Fruit fly (Drosophila melanogaster): Measurements from ENCODE around the gene Osi10b.

The Osi10b gene

DNA sequence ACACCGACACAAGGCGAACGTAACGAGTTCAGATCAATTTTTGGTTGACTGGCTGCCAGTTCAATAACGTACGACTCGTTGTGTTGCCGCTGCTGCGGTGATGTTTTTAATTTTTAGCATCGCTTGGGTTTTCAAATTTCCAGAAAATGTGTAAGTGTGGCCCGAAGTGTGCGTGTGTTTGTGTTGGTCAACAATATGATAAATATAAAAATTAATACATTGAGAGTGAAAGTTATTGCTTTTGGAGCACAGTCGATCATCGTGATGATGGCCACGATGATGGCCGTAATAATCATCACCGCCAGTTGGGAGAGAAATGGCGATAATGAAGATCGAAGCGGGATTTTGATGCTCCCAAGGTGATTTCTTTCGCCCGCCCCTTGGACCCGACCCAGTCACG lies 39.8 kb upstream of the Osi10b start:
- TF ChIP-seq Eip78C (GFP tag) (peak; percentile 9), CG6163 (GFP tag; IDR thresholded peaks at IDR 0.05) (no peak), Blimp-1 (GFP tag; optimal IDR thresholded peaks at IDR 0.05) (peak; percentile 59)

- no peak for TF ChIP-seq salr (GFP tag; optimal IDR thresholded peaks at IDR 0.05)
- peak in 1 of 2 experiments; percentile 16 for TF ChIP-seq ss (GFP tag; optimal IDR thresholded peaks at IDR 0.05)
Measured at dm6 chr3R:6226997-6227562, 38.9 kb upstream of the Osi10b start, which contains the start of gene Osi5. Gene Osi5, plus strand, starts transcription at chr3R:6227512.

dm6 chr3R:6229055-6229841 lies 36.7 kb upstream of the Osi10b start:
- TF ChIP-seq Ets21C (GFP tag; optimal IDR thresholded peaks at IDR 0.05), result no peak
- no peak for TF ChIP-seq CG3032 (tag; optimal IDR thresholded peaks at IDR 0.05)
- TF ChIP-seq Sox15 (GFP tag; optimal IDR thresholded peaks at IDR 0.05), result peak; percentile 40
- no peak for TF ChIP-seq ss (GFP tag; optimal IDR thresholded peaks at IDR 0.05)
- peak; percentile 24 for TF ChIP-seq CG6854 (GFP tag; optimal IDR thresholded peaks at IDR 0.05)
- no peak for TF ChIP-seq CG7368 (GFP tag; optimal IDR thresholded peaks at IDR 0.05)
- TF ChIP-seq Hr39 (GFP tag; optimal IDR thresholded peaks at IDR 0.05), result no peak
- peak; percentile 51 for TF ChIP-seq CG34406 (GFP tag; optimal IDR thresholded peaks at IDR 0.05)
- TF ChIP-seq net (GFP tag; optimal IDR thresholded peaks at IDR 0.05), result peak; percentile 7
- peak; percentile 8 for TF ChIP-seq Met (GFP tag; optimal IDR thresholded peaks at IDR 0.05)
- TF ChIP-seq pdm3 (GFP tag; optimal IDR thresholded peaks at IDR 0.05), result peak; percentile 13
- TF ChIP-seq CG11902 (GFP tag; optimal IDR thresholded peaks at IDR 0.05), result peak; percentile 48
- TF ChIP-seq achi (GFP tag; optimal IDR thresholded peaks at IDR 0.05), result peak; percentile 44
- peak; percentile 34 for TF ChIP-seq Eip75B (GFP tag; optimal IDR thresholded peaks at IDR 0.05)
- peak; percentile 37 for TF ChIP-seq svp (GFP tag)
- no peak for TF ChIP-seq eg (GFP tag; IDR thresholded peaks at IDR 0.05)
- TF ChIP-seq CG15336 (GFP tag; IDR thresholded peaks at IDR 0.05), result peak; percentile 31; the same call in 1 of the 2 replicates
- TF ChIP-seq CG8632 (GFP tag; optimal IDR thresholded peaks at IDR 0.05), result peak; percentile 28
- TF ChIP-seq Lpt (GFP tag; optimal IDR thresholded peaks at IDR 0.05), result no peak
- peak; percentile 46 for TF ChIP-seq CG6792 (GFP tag; optimal IDR thresholded peaks at IDR 0.05)
- no peak for TF ChIP-seq Hr38 (GFP tag; optimal IDR thresholded peaks at IDR 0.05)
- peak in 1 of 2 experiments; percentile 32 for TF ChIP-seq salr (GFP tag; optimal IDR thresholded peaks at IDR 0.05)
- TF ChIP-seq Eip78C (GFP tag), result peak; percentile 79
- peak; percentile 60 for TF ChIP-seq OdsH (GFP tag; optimal IDR thresholded peaks at IDR 0.05)
- no peak for TF ChIP-seq fd85E (GFP tag; optimal IDR thresholded peaks at IDR 0.05)
- peak; percentile 52 for TF ChIP-seq acj6 (GFP tag; optimal IDR thresholded peaks at IDR 0.05)
- TF ChIP-seq CG11294 (GFP tag; IDR thresholded peaks at IDR 0.05), result no peak
- TF ChIP-seq CG31627 (GFP tag; optimal IDR thresholded peaks at IDR 0.05), result no peak
- TF ChIP-seq Sox102F (GFP tag; optimal IDR thresholded peaks at IDR 0.05), result peak; percentile 12
- TF ChIP-seq fkh (GFP tag; optimal IDR thresholded peaks at IDR 0.05), result no peak
- no peak for TF ChIP-seq lz (GFP tag; optimal IDR thresholded peaks at IDR 0.05)
- peak; percentile 68 for TF ChIP-seq dac (GFP tag; optimal IDR thresholded peaks at IDR 0.05)
- TF ChIP-seq spab (GFP tag; optimal IDR thresholded peaks at IDR 0.05), result no peak
- TF ChIP-seq CG32006 (GFP tag; optimal IDR thresholded peaks at IDR 0.05), result peak; percentile 86
- no peak for TF ChIP-seq Eip93F (GFP tag; optimal IDR thresholded peaks at IDR 0.05)
- TF ChIP-seq Blimp-1 (GFP tag; optimal IDR thresholded peaks at IDR 0.05), result peak; percentile 72
- peak; percentile 41 for TF ChIP-seq CG3919 (GFP tag; optimal IDR thresholded peaks at IDR 0.05)
- peak; percentile 9 for TF ChIP-seq Sox14 (GFP tag; optimal IDR thresholded peaks at IDR 0.05)
- no peak for TF ChIP-seq Smox (GFP tag; optimal IDR thresholded peaks at IDR 0.05)
- no peak for TF ChIP-seq Ets96B (tag; optimal IDR thresholded peaks at IDR 0.05)
- no peak for TF ChIP-seq CG8119 (GFP tag; IDR thresholded peaks at IDR 0.05)
- peak; percentile 18 for TF ChIP-seq CG10631 (GFP tag; optimal IDR thresholded peaks at IDR 0.05)
- no peak for TF ChIP-seq dsx (GFP tag; optimal IDR thresholded peaks at IDR 0.05; ENCODE audit: poor library complexity, severe bottlenecking)
- TF ChIP-seq CG4318 (GFP tag; optimal IDR thresholded peaks at IDR 0.05), result peak; percentile 60
- TF ChIP-seq Hr4 (GFP tag; optimal IDR thresholded peaks at IDR 0.05), result peak; percentile 56
